Worm (Caenorhabditis elegans) whole organism, young adult: ENCODE results near the gene F38A1.11.
A peak's percentile ranks its signal among the peaks of the same experiment; 100 is the strongest.

Experiments
- F23B12.7 ChIP-seq: sonication (generic microtip); optimal IDR thresholded peaks from 2 replicates; lab custom pipeline; 2017; ENCODE audit warnings: missing genetic modification characterization, mild to moderate bottlenecking, missing compliant biosample characterization, antibody characterized with exemption, moderate library complexity; ENCODE audit not compliant: insufficient read depth
- F33H1.4 ChIP-seq: fragments of 200-800 bp; sonication (Bioruptor generic); IDR thresholded peaks from 2 replicates; pipeline ENCODE4 v1.3.6; 2022; ENCODE audit warnings: missing genetic modification reagents, missing genetic modification characterization, missing compliant biosample characterization
- F37B4.10 ChIP-seq: fragments of 200-800 bp; sonication (Bioruptor generic); IDR thresholded peaks from 2 replicates; pipeline ENCODE4 v1.3.6; 2022; ENCODE audit warnings: missing genetic modification characterization, missing compliant biosample characterization
- F52B5.7 ChIP-seq: sonication (generic microtip); optimal IDR thresholded peaks from 2 replicates; lab custom pipeline; 2016; ENCODE audit warnings: mild to moderate bottlenecking, missing genetic modification characterization, missing compliant biosample characterization
- Y53F4B.3 ChIP-seq: fragments of 200-800 bp; sonication (Bioruptor generic); IDR thresholded peaks from 2 replicates; pipeline ENCODE4 v1.3.6; 2022; ENCODE audit warnings: missing genetic modification reagents, missing genetic modification characterization, missing compliant biosample characterization
- Y53G8AR.9 ChIP-seq: fragments of 200-800 bp; sonication (Bioruptor generic); conservative IDR thresholded peaks from 2 replicates; pipeline ENCODE4 v1.3.6; 2022; ENCODE audit warnings: missing genetic modification reagents, missing genetic modification characterization, missing compliant biosample characterization
- Y67H2A.10 ChIP-seq: fragments of 200-800 bp; sonication (Bioruptor generic); conservative IDR thresholded peaks from 2 replicates; pipeline ENCODE4 v1.3.6; 2022; ENCODE audit warnings: missing genetic modification reagents, missing genetic modification characterization, missing compliant biosample characterization
- akir-1 ChIP-seq: fragments of 200-800 bp; sonication (Bioruptor generic); optimal IDR thresholded peaks from 2 replicates; lab custom pipeline; 2018; ENCODE audit warnings: mild to moderate bottlenecking, missing genetic modification characterization, moderate library complexity, missing compliant biosample characterization
- aptf-2 ChIP-seq: fragments of 200-800 bp; sonication (Bioruptor generic); conservative IDR thresholded peaks from 2 replicates; pipeline ENCODE4 v1.3.6; 2022; ENCODE audit warnings: missing genetic modification reagents, missing genetic modification characterization, missing compliant biosample characterization
- attf-3 ChIP-seq: fragments of 200-800 bp; sonication (Bioruptor generic); conservative IDR thresholded peaks from 2 replicates; pipeline ENCODE4 v1.3.6; 2022; ENCODE audit warnings: missing genetic modification reagents, missing genetic modification characterization, missing compliant biosample characterization
- bed-2 ChIP-seq: fragments of 200-800 bp; sonication (Bioruptor generic); IDR thresholded peaks from 2 replicates; pipeline ENCODE4 v1.3.6; 2022; ENCODE audit warnings: missing genetic modification reagents, missing genetic modification characterization, missing compliant biosample characterization
- ceh-100 ChIP-seq: fragments of 200-800 bp; sonication (Bioruptor generic); IDR thresholded peaks from 2 replicates; pipeline ENCODE4 v1.3.6; 2022; ENCODE audit warnings: missing genetic modification reagents, missing genetic modification characterization, missing compliant biosample characterization
- ceh-40 ChIP-seq: fragments of 200-800 bp; sonication (Bioruptor generic); IDR thresholded peaks from 2 replicates; pipeline ENCODE4 v1.3.6; 2022; ENCODE audit warnings: missing genetic modification characterization, missing compliant biosample characterization
- dpl-1 ChIP-seq: fragments of 150-350 bp; optimal IDR thresholded peaks from 2 replicates; lab custom pipeline; 2014; ENCODE audit warnings: missing biosample characterization, missing genetic modification reagents, missing genetic modification characterization
- efl-1 ChIP-seq: fragments of 150-350 bp; optimal IDR thresholded peaks from 2 replicates; lab custom pipeline; 2014; ENCODE audit warnings: missing biosample characterization, missing genetic modification reagents, missing genetic modification characterization
- ekl-4 ChIP-seq: fragments of 200-800 bp; sonication (Bioruptor generic); IDR thresholded peaks from 2 replicates; pipeline ENCODE4 v1.3.6; 2022; ENCODE audit warnings: missing genetic modification reagents, missing genetic modification characterization, missing compliant biosample characterization
- him-1 ChIP-seq: sonication (generic microtip); optimal IDR thresholded peaks from 2 replicates; lab custom pipeline; 2016; ENCODE audit warnings: missing genotype, missing genetic modification reagents, missing genetic modification characterization, missing compliant biosample characterization
- hlh-12 ChIP-seq: sonication (generic microtip); optimal IDR thresholded peaks from 2 replicates; lab custom pipeline; 2016; ENCODE audit warnings: missing genetic modification characterization, missing compliant biosample characterization
- let-607 ChIP-seq, 2 experiments: fragments of 200-800 bp in 1 of 2; sonication (Bioruptor generic) in 1 of 2; sonication (generic microtip) in 1 of 2; optimal IDR thresholded peaks; 2 replicates each; lab custom pipeline; 2016 to 2018; ENCODE audit warnings: mild to moderate bottlenecking in 2 of 2, missing compliant biosample characterization in 2 of 2, missing genetic modification characterization in 2 of 2, moderate library complexity in 2 of 2, missing genotype in 1 of 2
- lin-54 ChIP-seq: fragments of 200-800 bp; sonication (Bioruptor generic); optimal IDR thresholded peaks from 2 replicates; lab custom pipeline; 2018; ENCODE audit warnings: mild to moderate bottlenecking, missing genetic modification characterization, missing compliant biosample characterization
- madf-6 ChIP-seq: fragments of 200-800 bp; sonication (Bioruptor generic); IDR thresholded peaks from 2 replicates; pipeline ENCODE4 v1.3.6; 2022; ENCODE audit warnings: missing genetic modification reagents, missing genetic modification characterization, missing compliant biosample characterization
- mcd-1 ChIP-seq: fragments of 200-800 bp; sonication (Bioruptor generic); IDR thresholded peaks from 2 replicates; pipeline ENCODE4 v1.3.6; 2022; ENCODE audit warnings: missing genetic modification reagents, missing genetic modification characterization, missing compliant biosample characterization
- nfyb-1 ChIP-seq: fragments of 200-800 bp; sonication (Bioruptor generic); IDR thresholded peaks from 2 replicates; pipeline ENCODE4 v1.3.6; 2022; ENCODE audit warnings: missing genetic modification reagents, missing genetic modification characterization, missing compliant biosample characterization
- nhr-27 ChIP-seq: fragments of 200-800 bp; sonication (Bioruptor generic); optimal IDR thresholded peaks from 2 replicates; lab custom pipeline; 2018; ENCODE audit warnings: mild to moderate bottlenecking, missing genetic modification characterization, moderate library complexity, missing compliant biosample characterization
- snpc-1.1 ChIP-seq: sonication (generic microtip); optimal IDR thresholded peaks from 2 replicates; lab custom pipeline; 2017; ENCODE audit warnings: missing genetic modification characterization, mild to moderate bottlenecking, missing compliant biosample characterization, antibody characterized with exemption, moderate library complexity, missing genotype, missing genetic modification reagents; ENCODE audit not compliant: insufficient read depth
- tbp1 ChIP-seq: fragments of 200-800 bp; sonication (Bioruptor generic); optimal IDR thresholded peaks from 2 replicates; lab custom pipeline; 2018; ENCODE audit warnings: mild to moderate bottlenecking, missing genetic modification characterization, missing compliant biosample characterization
- unc-130 ChIP-seq: sonication (generic microtip); optimal IDR thresholded peaks from 2 replicates; lab custom pipeline; 2016; ENCODE audit warnings: missing genetic modification reagents, missing genetic modification characterization, missing compliant biosample characterization
- unc-62 ChIP-seq: fragments of 150-350 bp; optimal IDR thresholded peaks from 2 replicates; lab custom pipeline; 2014; ENCODE audit warnings: missing biosample characterization, missing genetic modification reagents, missing genetic modification characterization
- zim-3 ChIP-seq: sonication (generic microtip); optimal IDR thresholded peaks from 2 replicates; lab custom pipeline; 2017; ENCODE audit warnings: mild to moderate bottlenecking, missing genetic modification characterization, moderate library complexity, missing compliant biosample characterization
- ztf-18 ChIP-seq: sonication (generic microtip); optimal IDR thresholded peaks from 2 replicates; lab custom pipeline; 2016; ENCODE audit warnings: missing genotype, mild to moderate bottlenecking, missing genetic modification characterization, missing compliant biosample characterization
- ztf-22 ChIP-seq: fragments of 200-800 bp; sonication (Bioruptor generic); optimal IDR thresholded peaks from 2 replicates; lab custom pipeline; 2018; ENCODE audit warnings: mild to moderate bottlenecking, missing genetic modification characterization, moderate library complexity, missing compliant biosample characterization
- ztf-25 ChIP-seq: fragments of 200-800 bp; sonication (Bioruptor generic); IDR thresholded peaks from 2 replicates; pipeline ENCODE4 v1.3.6; 2022; ENCODE audit warnings: missing genetic modification reagents, missing genetic modification characterization, missing compliant biosample characterization
- ztf-28 ChIP-seq: fragments of 200-800 bp; sonication (Bioruptor generic); IDR thresholded peaks from 2 replicates; pipeline ENCODE4 v1.3.6; 2022; ENCODE audit warnings: missing genetic modification reagents, missing genetic modification characterization, missing compliant biosample characterization

The F38A1.11 gene

ce11 chrIV:1238147-1238546 lies 9.0 kb upstream of the F38A1.11 start:
- TF ChIP-seq unc-130 (GFP tag; lab: Kevin White, UChicago): no peak

ce11 chrIV:1239686-1240085 lies 7.5 kb upstream of the F38A1.11 start, which contains the start of gene F38A1.8:
TSS of gene F38A1.8 (minus strand) at chrIV:1239852.
- TF ChIP-seq mcd-1 (GFP tag; lab: Robert Waterston, UW): peak; percentile 50; the same call in 1 of the 2 replicates
- TF ChIP-seq lin-54 (GFP tag; lab: Kevin White, UChicago): peak; percentile 56
- TF ChIP-seq bed-2 (GFP tag; lab: Robert Waterston, UW): no peak
- TF ChIP-seq let-607 (tag; optimal IDR thresholded peaks at IDR 0.05; lab: Kevin White, UChicago): peak; percentile 97 to 98
- peak; percentile 45 for TF ChIP-seq him-1 (tag; lab: Kevin White, UChicago)
- no peak for TF ChIP-seq ekl-4
- peak; percentile 6 for TF ChIP-seq F23B12.7 (tag; lab: Kevin White, UChicago)
- TF ChIP-seq dpl-1: peak; percentile 41
- TF ChIP-seq F52B5.7: no peak
- TF ChIP-seq efl-1: peak; percentile 47
- TF ChIP-seq, all 124 proteins: peak for 7

ce11 chrIV:1243295-1243694 lies 3.9 kb upstream of the F38A1.11 start, which contains the start of gene F38A1.15:
TSS of gene F38A1.15 (minus strand) at chrIV:1243395.
- TF ChIP-seq madf-6 (GFP tag; lab: Robert Waterston, UW) (no peak), nhr-27 (tag; lab: Kevin White, UChicago) (no peak), nfyb-1 (no peak)

DNA sequence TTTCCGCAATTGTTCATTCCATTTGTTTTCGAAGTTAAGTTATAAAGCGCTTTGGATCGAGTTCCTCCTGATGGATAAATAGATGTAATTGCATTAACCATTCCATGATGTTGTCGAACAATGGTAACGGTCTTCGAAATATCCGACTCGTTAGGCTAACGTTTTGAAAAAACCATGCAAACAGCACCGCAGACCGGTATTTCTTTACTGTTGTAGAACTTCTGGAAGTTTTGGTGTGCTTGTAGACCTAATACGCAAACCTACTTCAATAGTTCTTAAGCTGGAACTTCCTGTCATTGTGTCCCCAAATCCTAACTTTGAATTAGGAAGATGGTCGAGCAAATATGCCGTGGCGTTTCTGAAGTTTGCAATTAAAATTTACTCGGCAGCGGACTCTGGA lies 1.9 kb upstream of the F38A1.11 start, which contains the start of gene F38A1.9:
Gene F38A1.9, minus strand, starts transcription at position 101 of the 400 bp plus-strand sequence.
- no peak for TF ChIP-seq Y53G8AR.9 (GFP tag; lab: Robert Waterston, UW)
- TF ChIP-seq ztf-25 (GFP tag; lab: Robert Waterston, UW): no peak
- TF ChIP-seq ztf-22 (GFP tag; lab: Kevin White, UChicago): no peak
- TF ChIP-seq F37B4.10: no peak
- no peak for TF ChIP-seq tbp1 (GFP tag; lab: Kevin White, UChicago)
- no peak for TF ChIP-seq snpc-1.1 (tag; lab: Kevin White, UChicago)
- no peak for TF ChIP-seq dpl-1
- no peak for TF ChIP-seq attf-3 (GFP tag; lab: Robert Waterston, UW)
- no peak for TF ChIP-seq Y67H2A.10

DNA sequence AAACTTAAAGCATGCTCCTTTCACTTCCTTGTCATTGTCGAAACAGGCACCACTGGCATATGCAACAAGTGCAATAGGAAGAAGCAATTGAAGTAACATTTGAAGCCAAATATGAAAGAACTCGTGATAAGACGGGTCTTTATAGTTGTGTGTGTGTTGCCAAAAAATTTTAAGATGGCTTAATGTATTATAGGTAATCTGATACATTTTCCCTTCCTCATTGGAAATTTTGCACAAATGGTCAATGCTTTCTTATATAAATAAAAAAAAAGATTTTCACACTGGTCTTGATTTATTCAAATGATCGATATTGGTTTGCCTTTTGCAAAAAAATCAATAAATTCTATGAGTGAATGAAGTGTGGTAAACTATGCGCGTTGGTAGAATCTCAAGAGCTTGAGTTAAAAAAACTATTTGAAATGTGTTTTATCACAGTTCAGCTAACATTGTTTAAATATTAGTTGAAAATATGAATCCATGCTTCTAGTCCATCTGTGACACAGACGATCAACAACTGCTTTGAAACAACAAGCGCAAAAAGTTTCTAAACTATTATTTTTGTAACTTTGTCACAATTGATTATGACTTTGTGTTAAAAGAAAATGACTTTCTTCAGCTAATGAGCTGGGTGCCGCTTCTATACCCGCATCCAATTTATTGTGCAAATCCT lies 4.2 kb downstream of the F38A1.11 start, which contains the start of the genes clec-166 and F38A1.6:
Gene clec-166, minus strand, starts transcription at position 101 of the 670 bp plus-strand sequence.
Gene F38A1.6, plus strand, starts transcription at position 620 of the 670 bp plus-strand sequence.
- TF ChIP-seq aptf-2 (GFP tag; lab: Robert Waterston, UW) (no peak), hlh-12 (tag; lab: Kevin White, UChicago) (no peak), zim-3 (tag; lab: Kevin White, UChicago) (no peak), Y53G8AR.9 (GFP tag; lab: Robert Waterston, UW) (no peak), F33H1.4 (GFP tag; lab: Robert Waterston, UW) (no peak), Y53F4B.3 (GFP tag; lab: Robert Waterston, UW) (no peak), ztf-28 (GFP tag; lab: Robert Waterston, UW) (no peak)
- TF ChIP-seq, all 124 proteins: peak for 0

DNA sequence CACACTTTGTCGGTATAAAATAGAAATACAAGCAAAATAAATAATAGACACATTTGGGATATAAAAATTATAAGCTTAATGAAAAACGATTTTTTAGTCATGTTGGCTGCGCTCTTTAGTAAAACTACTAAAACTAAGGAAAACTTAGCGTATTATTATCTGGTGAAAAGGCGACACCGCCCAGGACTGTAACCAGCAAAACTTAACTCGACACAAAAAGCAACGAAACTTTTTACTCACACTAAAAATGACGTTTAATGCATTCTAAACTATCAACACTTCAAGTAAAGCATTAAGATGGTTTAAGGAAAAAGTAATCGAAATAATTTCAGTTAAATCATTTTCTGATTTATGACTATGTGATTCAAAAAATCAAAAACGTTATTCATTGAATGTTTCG lies 8.4 kb downstream of the F38A1.11 start, which contains the start of gene clec-167:
Gene clec-167, minus strand, starts transcription at position 101 of the 400 bp plus-strand sequence.
- TF ChIP-seq ceh-100 (no peak), him-1 (tag; lab: Kevin White, UChicago) (no peak), ceh-40 (GFP tag; lab: Robert Waterston, UW) (no peak), Y67H2A.10 (no peak), ztf-18 (no peak), akir-1 (GFP tag; lab: Kevin White, UChicago) (no peak), unc-62 (GFP tag; lab: Kevin White, UChicago) (no peak)
